Worm (Caenorhabditis elegans): ENCODE results near the gene C05B5.16.

- TF ChIP-seq W03F9.2 (tag; optimal IDR thresholded peaks at IDR 0.05) (no peak), him-1 (tag; optimal IDR thresholded peaks at IDR 0.05) (no peak)
Measured at ce11 chrIII:9997890-9998289, 14.3 kb upstream of the C05B5.16 start, which contains the start of gene pqn-8.

Measured in whole organism, L4/young adult.